Worm (Caenorhabditis elegans) whole organism, L1 larva: ENCODE measurements around the gene T28H11.7.
"Not testable (repeated sequence)": the region's sequence is repeated elsewhere in the genome, so short reads cannot be mapped to it uniquely, and the experiment has no call there.

ENCODE experiments used
- ces-1 ChIP-seq: fragments of 150-350 bp; optimal IDR thresholded peaks from 2 replicates; lab custom pipeline; 2014; ENCODE audit warnings: missing biosample characterization, missing genetic modification reagents, missing genetic modification characterization
- fkh-10 ChIP-seq: sonication (generic microtip); optimal IDR thresholded peaks from 2 replicates; lab custom pipeline; 2017; ENCODE audit warnings: missing biosample characterization, missing genetic modification reagents, missing genetic modification characterization
- hpl-2 ChIP-seq: fragments of 150-350 bp; optimal IDR thresholded peaks from 2 replicates; lab custom pipeline; 2014; ENCODE audit warnings: missing biosample characterization, missing genetic modification reagents, missing genetic modification characterization
- irx-1 ChIP-seq: sonication (generic microtip); optimal IDR thresholded peaks from 2 replicates; lab custom pipeline; 2016; ENCODE audit warnings: missing genetic modification characterization, missing compliant biosample characterization
- mdl-1 ChIP-seq, 2 experiments: fragments of 150-350 bp; optimal IDR thresholded peaks; 2 replicates each; lab custom pipeline; 2014 to 2017; ENCODE audit warnings: missing biosample characterization in 2 of 2, missing genetic modification characterization in 2 of 2, inconsistent platforms in 1 of 2
- nhr-11 ChIP-seq: fragments of 150-350 bp; optimal IDR thresholded peaks from 2 replicates; lab custom pipeline; 2014; ENCODE audit warnings: missing biosample characterization, missing genetic modification characterization
- nhr-237 ChIP-seq: fragments of 150-350 bp; optimal IDR thresholded peaks from 2 replicates; lab custom pipeline; 2014; ENCODE audit warnings: missing biosample characterization, missing genetic modification characterization
- nhr-85 ChIP-seq: sonication (generic microtip); peaks from one replicate; lab custom pipeline; 2016; ENCODE audit warnings: missing genetic modification characterization, inconsistent platforms, missing compliant biosample characterization
- skn-1 ChIP-seq: fragments of 150-350 bp; optimal IDR thresholded peaks from 2 replicates; lab custom pipeline; 2014; ENCODE audit warnings: missing biosample characterization, missing genetic modification characterization
- tbx-2 ChIP-seq: sonication (generic microtip); optimal IDR thresholded peaks from 2 replicates; lab custom pipeline; 2016; ENCODE audit warnings: missing genetic modification characterization, missing compliant biosample characterization
- ztf-4 ChIP-seq: fragments of 150-350 bp; optimal IDR thresholded peaks from 2 replicates; lab custom pipeline; 2014; ENCODE audit warnings: missing biosample characterization, missing genetic modification characterization

ce11 chrIV:5016461-5016860, 514 bp downstream of the T28H11.7 start, which contains the start of gene ssq-4:
- TF ChIP-seq ces-1; tbx-2; fkh-10 (GFP tag; lab: Kevin White, UChicago); nhr-85 (tag; lab: Kevin White, UChicago); skn-1 (tag; lab: Kevin White, UChicago); hpl-2; mdl-1 (tag; optimal IDR thresholded peaks at IDR 0.05; lab: Kevin White, UChicago); ztf-4; nhr-11 (tag; lab: Kevin White, UChicago); nhr-237 (tag; lab: Kevin White, UChicago); irx-1 (tag; lab: Kevin White, UChicago): not testable (repeated sequence)
